In genomic region chrX:17297924-17298591, dm6 we compare ENCODE assay signal across 1 fruit fly cellular context.
TF ChIP-seq lines count a peak whose summit lies in the region.

No protein-coding gene starts in this region.

TF ChIP-seq in whole organism, embryonic, 481 proteins besides CTCF, POLR2A, EP300 and RAD21 (continued from another document):
- TF ChIP-seq jing (GFP tag; optimal IDR thresholded peaks at IDR 0.05; lab: Kevin White, UChicago) (no peak), zfh1 (GFP tag; IDR thresholded peaks at IDR 0.05; lab: Robert Waterston, UW) (peak; percentile 58; the same call in 2 of the 3 replicates), sisA (GFP tag; IDR thresholded peaks at IDR 0.05; lab: Robert Waterston, UW) (0 out of 2 replicates have a peak, but pooled peaks have one; percentile 17), ATbp (GFP tag; optimal IDR thresholded peaks at IDR 0.05; lab: Kevin White, UChicago) (peak; percentile 41), nmo (GFP tag; optimal IDR thresholded peaks at IDR 0.05; lab: Kevin White, UChicago) (peak; percentile 27), Optix (GFP tag; IDR thresholded peaks at IDR 0.05; lab: Robert Waterston, UW) (0 out of 3 replicates have a peak, but pooled peaks have one; percentile 55), croc (GFP tag; conservative IDR thresholded peaks at IDR 0.05; lab: Robert Waterston, UW) (peak; percentile 15; the same call in 1 of the 3 replicates), CG2678 (tag; optimal IDR thresholded peaks at IDR 0.05; lab: Kevin White, UChicago) (peak; percentile 3), NC2β (GFP tag; optimal IDR thresholded peaks at IDR 0.05; lab: Kevin White, UChicago) (peak; percentile 3), br (optimal IDR thresholded peaks at IDR 0.05; lab: Kevin White, UChicago) (no peak), bsh (GFP tag; optimal IDR thresholded peaks at IDR 0.05; lab: Kevin White, UChicago) (peak in 1 of 2 experiments; percentile 72), oc (tag; optimal IDR thresholded peaks at IDR 0.05; lab: Kevin White, UChicago) (peak; percentile 81), CG14710 (tag; optimal IDR thresholded peaks at IDR 0.05; lab: Kevin White, UChicago) (peak; percentile 77), CG5953 (GFP tag; IDR thresholded peaks at IDR 0.05; lab: Robert Waterston, UW) (0 out of 2 replicates have a peak, but pooled peaks have one; percentile 9), CG16863 (GFP tag; optimal IDR thresholded peaks at IDR 0.05; lab: Kevin White, UChicago) (peak; percentile 12), CG18619 (GFP tag; optimal IDR thresholded peaks at IDR 0.05; lab: Kevin White, UChicago) (no peak), sc (optimal IDR thresholded peaks at IDR 0.05; lab: Kevin White, UChicago) (no peak), sc (GFP tag; optimal IDR thresholded peaks at IDR 0.05; lab: Kevin White, UChicago) (peak; percentile 10), CG30431 (GFP tag; optimal IDR thresholded peaks at IDR 0.05; lab: Kevin White, UChicago) (no peak), CG8388 (GFP tag; optimal IDR thresholded peaks at IDR 0.05; lab: Kevin White, UChicago) (peak; percentile 2), CG10366 (GFP tag; IDR thresholded peaks at IDR 0.05; lab: Robert Waterston, UW) (0 out of 2 replicates have a peak, but pooled peaks have one; percentile 34), vvl (GFP tag; IDR thresholded peaks at IDR 0.05; lab: Robert Waterston, UW) (peak; percentile 28; the same call in 1 of the 2 replicates), Ptx1 (GFP tag; IDR thresholded peaks at IDR 0.05; lab: Robert Waterston, UW) (peak; percentile 54), ci (GFP tag; IDR thresholded peaks at IDR 0.05; lab: Robert Waterston, UW) (peak; percentile 74), Oli (tag; optimal IDR thresholded peaks at IDR 0.05; lab: Kevin White, UChicago) (peak; percentile 51), CG18476 (GFP tag; optimal IDR thresholded peaks at IDR 0.05; lab: Kevin White, UChicago) (no peak), al (GFP tag; IDR thresholded peaks at IDR 0.05; lab: Robert Waterston, UW) (no peak), dmrt99B (tag; optimal IDR thresholded peaks at IDR 0.05; lab: Kevin White, UChicago) (peak; percentile 52), CG8765 (GFP tag; IDR thresholded peaks at IDR 0.05; lab: Robert Waterston, UW) (no peak), sr (GFP tag; IDR thresholded peaks at IDR 0.05; lab: Robert Waterston, UW) (0 out of 3 replicates have a peak, but pooled peaks have one; percentile 15), esg (GFP tag; conservative IDR thresholded peaks at IDR 0.05; lab: Robert Waterston, UW) (peak; percentile 26; the same call in 1 of the 2 replicates), lmd (GFP tag; IDR thresholded peaks at IDR 0.05; lab: Robert Waterston, UW) (peak; percentile 6; the same call in 1 of the 2 replicates), twi (tag; optimal IDR thresholded peaks at IDR 0.05; lab: Kevin White, UChicago) (peak; percentile 38), CG8944 (GFP tag; optimal IDR thresholded peaks at IDR 0.05; lab: Kevin White, UChicago) (no peak), pfk (GFP tag; optimal IDR thresholded peaks at IDR 0.05; lab: Kevin White, UChicago) (peak; percentile 15), emc (GFP tag; optimal IDR thresholded peaks at IDR 0.05; lab: Kevin White, UChicago) (no peak), unpg (GFP tag; optimal IDR thresholded peaks at IDR 0.05; lab: Kevin White, UChicago) (peak; percentile 49), gem (tag; optimal IDR thresholded peaks at IDR 0.05; lab: Kevin White, UChicago) (peak; percentile 55), repo (GFP tag; optimal IDR thresholded peaks at IDR 0.05; lab: Kevin White, UChicago) (peak; percentile 13), tap (tag; optimal IDR thresholded peaks at IDR 0.05; lab: Kevin White, UChicago) (peak; percentile 23)
